Fruit fly (Drosophila melanogaster) whole organism, embryonic: ENCODE data around the gene Eip63F-1.

Experiments
- Atf-2 ChIP-seq: fragments of 200-800 bp; sonication (Bioruptor generic); optimal IDR thresholded peaks from 2 replicates; lab custom pipeline; 2016; ENCODE audit warnings: missing biosample characterization, missing genetic modification characterization
- Atf6 ChIP-seq: fragments of 200-800 bp; sonication (Bioruptor generic); IDR thresholded peaks from 2 replicates; pipeline ENCODE4 v1.3.6; 2022; ENCODE audit warnings: missing biosample characterization, missing genetic modification characterization
- CG10321 ChIP-seq: fragments of 200-800 bp; sonication (Bioruptor generic); IDR thresholded peaks from 2 replicates; pipeline ENCODE4 v1.3.6; 2022; ENCODE audit warnings: missing biosample characterization, missing genetic modification characterization
- CG12104 ChIP-seq: fragments of 200-800 bp; sonication (Bioruptor generic); optimal IDR thresholded peaks from 3 replicates; lab custom pipeline; 2016; ENCODE audit warnings: missing biosample characterization, missing genetic modification characterization
- CG12236 ChIP-seq: fragments of 200-800 bp; sonication (Bioruptor generic); optimal IDR thresholded peaks from 2 replicates; lab custom pipeline; 2016; ENCODE audit warnings: missing biosample characterization, missing genetic modification characterization
- CG17359 ChIP-seq: fragments of 200-800 bp; sonication (Bioruptor generic); optimal IDR thresholded peaks from 3 replicates; lab custom pipeline; 2018; ENCODE audit warnings: missing biosample characterization, mild to moderate bottlenecking, missing genetic modification characterization, moderate library complexity
- CG17568 ChIP-seq: fragments of 200-800 bp; sonication (Bioruptor generic); optimal IDR thresholded peaks from 2 replicates; lab custom pipeline; 2018; ENCODE audit warnings: missing biosample characterization, mild to moderate bottlenecking, missing genetic modification characterization, moderate library complexity
- CG17612 ChIP-seq: fragments of 200-800 bp; sonication (Bioruptor generic); IDR thresholded peaks from 2 replicates; pipeline ENCODE4 v1.3.6; 2022; ENCODE audit warnings: missing biosample characterization, missing genetic modification characterization
- CG2712 ChIP-seq: fragments of 200-800 bp; optimal IDR thresholded peaks from 3 replicates; lab custom pipeline; 2019; ENCODE audit warnings: missing biosample characterization, mild to moderate bottlenecking, missing genetic modification characterization, moderate library complexity
- CG31441 ChIP-seq: fragments of 200-800 bp; sonication (Bioruptor generic); IDR thresholded peaks from 2 replicates; pipeline ENCODE4 v1.3.6; 2022; ENCODE audit warnings: missing biosample characterization, missing genetic modification characterization
- CG3838 ChIP-seq: fragments of 200-800 bp; sonication (Bioruptor generic); optimal IDR thresholded peaks from 3 replicates; lab custom pipeline; 2016; ENCODE audit warnings: missing biosample characterization, missing genetic modification characterization
- CG6689 ChIP-seq: fragments of 200-800 bp; sonication (Bioruptor generic); IDR thresholded peaks from 2 replicates; pipeline ENCODE4 v1.3.6; 2022; ENCODE audit warnings: missing biosample characterization, missing genetic modification characterization
- CG6813 ChIP-seq: fragments of 200-800 bp; sonication (Bioruptor generic); optimal IDR thresholded peaks from 2 replicates; lab custom pipeline; 2017; ENCODE audit warnings: missing biosample characterization, missing genetic modification characterization, mild to moderate bottlenecking, moderate library complexity, missing genetic modification reagents
- CG7963 ChIP-seq: fragments of 200-800 bp; sonication (Bioruptor generic); IDR thresholded peaks from 3 replicates; pipeline ENCODE4 v1.3.6; 2022; ENCODE audit warnings: missing biosample characterization, missing genetic modification characterization; ENCODE audit not compliant: partially characterized antibody
- CG8290 ChIP-seq, 3 experiments: fragments of 200-800 bp; sonication (Bioruptor generic); optimal IDR thresholded peaks; 2 replicates each; lab custom pipeline; 2016 to 2019; ENCODE audit warnings: missing biosample characterization in 3 of 3, missing genetic modification characterization in 3 of 3, mild to moderate bottlenecking in 2 of 3, moderate library complexity in 1 of 3
- CG8478 ChIP-seq: fragments of >200 bp; optimal IDR thresholded peaks from 2 replicates; lab custom pipeline; 2018
- Camta ChIP-seq: fragments of 200-800 bp; sonication (Bioruptor generic); optimal IDR thresholded peaks from 2 replicates; lab custom pipeline; 2016; ENCODE audit warnings: missing biosample characterization, missing genetic modification characterization
- Dfd ChIP-seq, 2 experiments: fragments of >200 bp; optimal IDR thresholded peaks; 2 replicates each; lab custom pipeline; 2017; ENCODE audit warnings: missing biosample characterization in 2 of 2, missing genetic modification characterization in 2 of 2
- Doc2 ChIP-seq: fragments of 200-800 bp; sonication (Bioruptor generic); IDR thresholded peaks from 2 replicates; pipeline ENCODE4 v1.3.6; 2022; ENCODE audit warnings: missing biosample characterization, missing genetic modification characterization
- Ets97D ChIP-seq: fragments of 200-800 bp; sonication (Bioruptor generic); optimal IDR thresholded peaks from 3 replicates; lab custom pipeline; 2016; ENCODE audit warnings: missing biosample characterization, missing genetic modification characterization
- HLH54F ChIP-seq: fragments of 200-800 bp; sonication (Bioruptor generic); optimal IDR thresholded peaks from 3 replicates; lab custom pipeline; 2016; ENCODE audit warnings: missing biosample characterization, missing genetic modification characterization
- Hey ChIP-seq: fragments of 200-800 bp; sonication (Bioruptor generic); optimal IDR thresholded peaks from 3 replicates; lab custom pipeline; 2018; ENCODE audit warnings: missing biosample characterization, mild to moderate bottlenecking, missing genetic modification characterization
- Kr ChIP-seq: fragments of 200-800 bp; sonication (Bioruptor generic); optimal IDR thresholded peaks from 2 replicates; lab custom pipeline; 2017; ENCODE audit warnings: missing biosample characterization, mild to moderate bottlenecking, missing genetic modification characterization
- MESR4 ChIP-seq: fragments of 200-800 bp; sonication (Bioruptor generic); optimal IDR thresholded peaks from 2 replicates; lab custom pipeline; 2018; ENCODE audit warnings: missing biosample characterization, mild to moderate bottlenecking, missing genetic modification characterization, moderate library complexity
- Mrtf ChIP-seq: fragments of 200-800 bp; sonication (Bioruptor generic); IDR thresholded peaks from 3 replicates; pipeline ENCODE4 v1.3.6; 2022; ENCODE audit warnings: missing biosample characterization, missing genetic modification characterization
- NC2α ChIP-seq: fragments of 200-800 bp; sonication (Bioruptor generic); optimal IDR thresholded peaks from 2 replicates; lab custom pipeline; 2016; ENCODE audit warnings: missing biosample characterization, missing genetic modification characterization
- Nf-YC ChIP-seq: fragments of 200-800 bp; optimal IDR thresholded peaks from 3 replicates; lab custom pipeline; 2019; ENCODE audit warnings: missing biosample characterization, mild to moderate bottlenecking, missing genetic modification characterization, moderate library complexity
- Pdp1 ChIP-seq, 2 experiments: fragments of 200-800 bp; sonication (Bioruptor generic); optimal IDR thresholded peaks; 3 replicates each; lab custom pipeline; 2016; ENCODE audit warnings: missing biosample characterization in 2 of 2, missing genetic modification characterization in 2 of 2, mild to moderate bottlenecking in 1 of 2, moderate library complexity in 1 of 2
- Rfx ChIP-seq: fragments of 200-800 bp; sonication (Bioruptor generic); IDR thresholded peaks from 2 replicates; pipeline ENCODE4 v1.3.6; 2022; ENCODE audit warnings: missing biosample characterization, missing genetic modification characterization
- Sox102F ChIP-seq: fragments of 200-800 bp; sonication (Bioruptor generic); optimal IDR thresholded peaks from 2 replicates; lab custom pipeline; 2018; ENCODE audit warnings: missing biosample characterization, mild to moderate bottlenecking, missing genetic modification characterization, moderate library complexity
- Ssrp ChIP-seq: fragments of 200-800 bp; sonication (Bioruptor generic); optimal IDR thresholded peaks from 2 replicates; lab custom pipeline; 2018; ENCODE audit warnings: missing biosample characterization, mild to moderate bottlenecking, missing genetic modification characterization, moderate library complexity
- Xrp1 ChIP-seq: fragments of 200-800 bp; sonication (Bioruptor generic); IDR thresholded peaks from 2 replicates; pipeline ENCODE4 v1.3.6; 2022; ENCODE audit warnings: missing biosample characterization, missing genetic modification characterization
- cg ChIP-seq: fragments of 200-800 bp; sonication (Bioruptor generic); optimal IDR thresholded peaks from 3 replicates; lab custom pipeline; 2019; ENCODE audit warnings: missing biosample characterization, mild to moderate bottlenecking, missing genetic modification characterization, moderate library complexity
- crol ChIP-seq: fragments of 200-800 bp; sonication (Bioruptor generic); IDR thresholded peaks from 2 replicates; pipeline ENCODE4 v1.3.6; 2022; ENCODE audit warnings: missing biosample characterization, missing genetic modification characterization
- en ChIP-seq: fragments of 200-800 bp; sonication (Bioruptor generic); optimal IDR thresholded peaks from 2 replicates; lab custom pipeline; 2016; ENCODE audit warnings: missing biosample characterization, missing genetic modification characterization
- gcm ChIP-seq: fragments of 200-800 bp; sonication (Bioruptor generic); optimal IDR thresholded peaks from 2 replicates; lab custom pipeline; 2019; ENCODE audit warnings: missing biosample characterization, mild to moderate bottlenecking, missing genetic modification characterization, moderate library complexity
- gt ChIP-seq: fragments of 200-800 bp; sonication (Bioruptor generic); IDR thresholded peaks from 2 replicates; pipeline ENCODE4 v1.3.6; 2022; ENCODE audit warnings: missing biosample characterization, missing genetic modification characterization
- hb ChIP-seq: fragments of 200-800 bp; sonication (Bioruptor generic); IDR thresholded peaks from 3 replicates; pipeline ENCODE4 v1.3.6; 2022; ENCODE audit warnings: missing biosample characterization, missing genetic modification characterization; ENCODE audit not compliant: partially characterized antibody
- jing ChIP-seq: fragments of 200-800 bp; sonication (Bioruptor generic); optimal IDR thresholded peaks from 2 replicates; lab custom pipeline; 2018; ENCODE audit warnings: missing biosample characterization, mild to moderate bottlenecking, missing genetic modification characterization
- lbe ChIP-seq: fragments of 200-800 bp; sonication (Bioruptor generic); optimal IDR thresholded peaks from 2 replicates; lab custom pipeline; 2016; ENCODE audit warnings: missing biosample characterization, mild to moderate bottlenecking, missing genetic modification characterization
- nom ChIP-seq: fragments of 200-800 bp; sonication (Bioruptor generic); optimal IDR thresholded peaks from 2 replicates; lab custom pipeline; 2017; ENCODE audit warnings: missing biosample characterization, missing genetic modification characterization, mild to moderate bottlenecking, moderate library complexity, missing genetic modification reagents
- pfk ChIP-seq: fragments of 200-800 bp; sonication (Bioruptor generic); optimal IDR thresholded peaks from 2 replicates; lab custom pipeline; 2018; ENCODE audit warnings: missing biosample characterization, mild to moderate bottlenecking, missing genetic modification characterization, moderate library complexity
- psq ChIP-seq: fragments of 200-800 bp; sonication (Bioruptor generic); optimal IDR thresholded peaks from 2 replicates; lab custom pipeline; 2017; ENCODE audit warnings: missing biosample characterization, missing genetic modification characterization
- scrt ChIP-seq: fragments of 200-800 bp; sonication (Bioruptor generic); optimal IDR thresholded peaks from 2 replicates; lab custom pipeline; 2018; ENCODE audit warnings: missing biosample characterization, mild to moderate bottlenecking, missing genetic modification characterization, moderate library complexity
- sd ChIP-seq: fragments of 200-800 bp; sonication (Bioruptor generic); optimal IDR thresholded peaks from 3 replicates; lab custom pipeline; 2018; ENCODE audit warnings: missing biosample characterization, mild to moderate bottlenecking, missing genetic modification characterization, moderate library complexity
- slbo ChIP-seq: fragments of 200-800 bp; sonication (Bioruptor generic); IDR thresholded peaks from 2 replicates; pipeline ENCODE4 v1.3.6; 2022; ENCODE audit warnings: missing biosample characterization, missing genetic modification characterization
- vnd ChIP-seq: fragments of 200-800 bp; sonication (Bioruptor generic); IDR thresholded peaks from 3 replicates; pipeline ENCODE4 v1.3.6; 2022; ENCODE audit warnings: missing biosample characterization, missing genetic modification characterization; ENCODE audit not compliant: partially characterized antibody
- wek ChIP-seq: fragments of 200-800 bp; sonication (Bioruptor generic); optimal IDR thresholded peaks from 3 replicates; lab custom pipeline; 2018; ENCODE audit warnings: missing biosample characterization, mild to moderate bottlenecking, missing genetic modification characterization, moderate library complexity

Gene Eip63F-1

dm6 chr3L:3901865-3902490 lies 33.4 kb downstream of the Eip63F-1 start (continued):
- TF ChIP-seq Rfx (GFP tag; lab: Robert Waterston, UW) = no peak
- peak in 1 of 2 experiments; percentile 41 for TF ChIP-seq Pdp1 (GFP tag; optimal IDR thresholded peaks at IDR 0.05; lab: Kevin White, UChicago)
- TF ChIP-seq cg (GFP tag; lab: Kevin White, UChicago) = peak; percentile 84
- peak; percentile 90 for TF ChIP-seq nom (GFP tag; lab: Kevin White, UChicago)

dm6 chr3L:3898978-3899377 lies 36.4 kb downstream of the Eip63F-1 start, which contains the start of gene Ccz1:
Gene Ccz1 (minus strand): TSS chr3L:3899156.
- TF ChIP-seq pfk (no peak), NC2α (GFP tag; lab: Kevin White, UChicago) (peak; percentile 49), crol (GFP tag; lab: Robert Waterston, UW) (no peak), slbo (GFP tag; lab: Robert Waterston, UW) (no peak), gcm (GFP tag; lab: Kevin White, UChicago) (peak; percentile 12), HLH54F (peak; percentile 66), MESR4 (GFP tag; lab: Kevin White, UChicago) (peak; percentile 37), Nf-YC (tag; lab: Kevin White, UChicago) (peak; percentile 13), sd (tag; lab: Kevin White, UChicago) (peak; percentile 57), jing (GFP tag; lab: Kevin White, UChicago) (peak; percentile 6), Camta (GFP tag; lab: Kevin White, UChicago) (peak; percentile 79), CG8290 (GFP tag; optimal IDR thresholded peaks at IDR 0.05; lab: Kevin White, UChicago) (peak; percentile 67), CG8290 (tag; optimal IDR thresholded peaks at IDR 0.05; lab: Kevin White, UChicago) (peak; percentile 56 to 82), scrt (no peak), CG6813 (peak; percentile 37), CG17359 (tag; lab: Kevin White, UChicago) (peak; percentile 75), CG7963 (GFP tag; lab: Robert Waterston, UW) (no peak), lbe (GFP tag; lab: Kevin White, UChicago) (peak; percentile 69), CG12104 (GFP tag; lab: Kevin White, UChicago) (peak; percentile 70), CG12236 (GFP tag; lab: Kevin White, UChicago) (peak; percentile 53), Atf6 (GFP tag; lab: Robert Waterston, UW) (no peak), Xrp1 (GFP tag; lab: Robert Waterston, UW) (no peak), CG17612 (no peak), psq (GFP tag; lab: Kevin White, UChicago) (peak; percentile 61), CG3838 (GFP tag; lab: Kevin White, UChicago) (peak; percentile 54), Hey (peak; percentile 46), wek (GFP tag; lab: Kevin White, UChicago) (peak; percentile 59), CG8478 (no peak), Dfd (GFP tag; optimal IDR thresholded peaks at IDR 0.05; lab: Kevin White, UChicago) (no peak), en (GFP tag; lab: Kevin White, UChicago) (no peak), CG6689 (GFP tag; lab: Robert Waterston, UW) (no peak), CG31441 (GFP tag; lab: Robert Waterston, UW) (no peak), Ets97D (GFP tag; lab: Kevin White, UChicago) (peak; percentile 64), Ssrp (tag; lab: Kevin White, UChicago) (no peak), Kr (GFP tag; lab: Kevin White, UChicago) (no peak), CG17568 (GFP tag; lab: Kevin White, UChicago) (peak; percentile 63), Mrtf (GFP tag; lab: Robert Waterston, UW) (no peak), Sox102F (peak; percentile 65), CG10321 (GFP tag; lab: Robert Waterston, UW) (no peak), CG2712 (tag; lab: Kevin White, UChicago) (peak; percentile 23), vnd (GFP tag; lab: Robert Waterston, UW) (no peak), Doc2 (GFP tag; lab: Robert Waterston, UW) (no peak), gt (no peak), hb (no peak), Atf-2 (peak; percentile 81)
